Worm (Caenorhabditis elegans): ENCODE data around the gene srt-33.

ce11 chrV:14301076-14301475, 21.4 kb upstream of the srt-33 start, which contains the start of gene F14D7.6:
- no peak for TF ChIP-seq nhr-71 (tag; optimal IDR thresholded peaks at IDR 0.05)
- TF ChIP-seq alr-1 (tag; optimal IDR thresholded peaks at IDR 0.05; ENCODE audit: borderline replicate concordance) = no peak
- no peak for TF ChIP-seq lir-3 (tag; optimal IDR thresholded peaks at IDR 0.05; ENCODE audit: poor library complexity)
- no peak for TF ChIP-seq skn-1 (tag; optimal IDR thresholded peaks at IDR 0.05)
- no peak for TF ChIP-seq lin-14 (GFP tag; optimal IDR thresholded peaks at IDR 0.05)
- no peak for TF ChIP-seq nhr-28 (tag; optimal IDR thresholded peaks at IDR 0.05)
- TF ChIP-seq pqm-1 (tag; optimal IDR thresholded peaks at IDR 0.05) = no peak

All from whole organism, L1 larva.